Worm (Caenorhabditis elegans) whole organism, L2 larva: Measurements from ENCODE around the gene F25G6.8.
A peak's percentile ranks its signal among the peaks of the same experiment; 100 is the strongest.
"Not testable (repeated sequence)": the region's sequence is repeated elsewhere in the genome, so short reads cannot be mapped to it uniquely, and the experiment has no call there.

Experiments
- C34F6.9 ChIP-seq: fragments of 150-350 bp; optimal IDR thresholded peaks from 2 replicates; lab custom pipeline; 2014; ENCODE audit warnings: missing biosample characterization, missing genetic modification characterization
- F13H6.1 ChIP-seq: sonication (generic microtip); optimal IDR thresholded peaks from 2 replicates; lab custom pipeline; 2016; ENCODE audit warnings: missing genetic modification characterization, missing compliant biosample characterization
- R02D3.7 ChIP-seq: fragments of 150-350 bp; optimal IDR thresholded peaks from 2 replicates; lab custom pipeline; 2014; ENCODE audit warnings: missing biosample characterization, missing genetic modification characterization
- Y55F3AM.14 ChIP-seq: fragments of 200-800 bp; sonication (Bioruptor generic); optimal IDR thresholded peaks from 2 replicates; lab custom pipeline; 2018; ENCODE audit warnings: mild to moderate bottlenecking, missing genetic modification characterization, missing compliant biosample characterization
- ZK546.5 ChIP-seq: sonication (generic microtip); optimal IDR thresholded peaks from 2 replicates; lab custom pipeline; 2017; ENCODE audit warnings: missing biosample characterization, missing genetic modification characterization
- alr-1 ChIP-seq: fragments of 150-350 bp; optimal IDR thresholded peaks from 2 replicates; lab custom pipeline; 2014; ENCODE audit warnings: missing biosample characterization, missing genetic modification characterization
- blmp-1 ChIP-seq: sonication (generic microtip); optimal IDR thresholded peaks from 2 replicates; lab custom pipeline; 2017; ENCODE audit warnings: missing genetic modification characterization, mild to moderate bottlenecking, missing compliant biosample characterization, antibody characterized with exemption, moderate library complexity; ENCODE audit not compliant: insufficient read depth
- ceh-16 ChIP-seq: fragments of 150-350 bp; optimal IDR thresholded peaks from 2 replicates; lab custom pipeline; 2014; ENCODE audit warnings: missing biosample characterization, missing genetic modification characterization
- crh-2 ChIP-seq: sonication (generic microtip); optimal IDR thresholded peaks from 2 replicates; lab custom pipeline; 2017; ENCODE audit warnings: missing biosample characterization, missing genetic modification characterization
- dmd-4 ChIP-seq: sonication (generic microtip); optimal IDR thresholded peaks from 2 replicates; lab custom pipeline; 2017; ENCODE audit warnings: missing biosample characterization, missing genetic modification characterization
- fos-1 ChIP-seq: fragments of 150-350 bp; optimal IDR thresholded peaks from 2 replicates; lab custom pipeline; 2014; ENCODE audit warnings: missing biosample characterization, missing genetic modification characterization
- gmeb-1 ChIP-seq: fragments of 150-350 bp; optimal IDR thresholded peaks from 2 replicates; lab custom pipeline; 2014; ENCODE audit warnings: missing biosample characterization, missing genetic modification characterization
- lin-13 ChIP-seq: fragments of 150-350 bp; optimal IDR thresholded peaks from 2 replicates; lab custom pipeline; 2014; ENCODE audit warnings: missing biosample characterization, missing genetic modification reagents, missing genetic modification characterization
- lin-39 ChIP-seq: fragments of 150-350 bp; optimal IDR thresholded peaks from 2 replicates; lab custom pipeline; 2014; ENCODE audit warnings: missing biosample characterization, missing genetic modification reagents, missing genetic modification characterization
- lsy-2 ChIP-seq, 2 experiments: fragments of 150-350 bp in 1 of 2; sonication (generic microtip) in 1 of 2; optimal IDR thresholded peaks; 2 replicates each; lab custom pipeline; 2014 to 2017; ENCODE audit warnings: missing biosample characterization in 2 of 2, missing genetic modification characterization in 2 of 2
- mab-5 ChIP-seq: fragments of 150-350 bp; optimal IDR thresholded peaks from 2 replicates; lab custom pipeline; 2014; ENCODE audit warnings: missing biosample characterization, missing genetic modification characterization
- mbf-1 ChIP-seq: sonication (generic microtip); optimal IDR thresholded peaks from 2 replicates; lab custom pipeline; 2017; ENCODE audit warnings: missing biosample characterization, missing genetic modification characterization
- mdl-1 ChIP-seq, 2 experiments: fragments of 150-350 bp in 1 of 2; sonication (generic microtip) in 1 of 2; optimal IDR thresholded peaks; 2 replicates each; lab custom pipeline; 2017; ENCODE audit warnings: missing biosample characterization in 2 of 2, missing genetic modification characterization in 2 of 2
- nhr-12 ChIP-seq: fragments of 150-350 bp; optimal IDR thresholded peaks from 2 replicates; lab custom pipeline; 2014; ENCODE audit warnings: missing biosample characterization, missing genetic modification characterization
- nhr-129 ChIP-seq: fragments of 150-350 bp; optimal IDR thresholded peaks from 2 replicates; lab custom pipeline; 2014; ENCODE audit warnings: missing biosample characterization, missing genetic modification characterization
- nhr-237 ChIP-seq: fragments of 150-350 bp; optimal IDR thresholded peaks from 2 replicates; lab custom pipeline; 2014; ENCODE audit warnings: missing biosample characterization, missing genetic modification characterization
- nhr-25 ChIP-seq: fragments of 150-350 bp; sonication (generic microtip); optimal IDR thresholded peaks from 3 replicates; lab custom pipeline; 2014; ENCODE audit warnings: missing biosample characterization, missing genetic modification characterization
- nhr-6 ChIP-seq: fragments of 150-350 bp; optimal IDR thresholded peaks from 2 replicates; lab custom pipeline; 2014; ENCODE audit warnings: missing biosample characterization, missing genetic modification characterization
- nhr-77 ChIP-seq: fragments of 150-350 bp; optimal IDR thresholded peaks from 2 replicates; lab custom pipeline; 2014; ENCODE audit warnings: missing biosample characterization, missing genetic modification characterization
- sem-4 ChIP-seq: fragments of 150-350 bp; optimal IDR thresholded peaks from 2 replicates; lab custom pipeline; 2014; ENCODE audit warnings: missing biosample characterization, missing genetic modification reagents, missing genetic modification characterization
- skn-1 ChIP-seq: sonication (generic microtip); optimal IDR thresholded peaks from 2 replicates; lab custom pipeline; 2017; ENCODE audit warnings: missing biosample characterization, missing genetic modification characterization
- sma-3 ChIP-seq: sonication (generic microtip); optimal IDR thresholded peaks from 2 replicates; lab custom pipeline; 2016; ENCODE audit warnings: missing genetic modification reagents, missing genetic modification characterization, missing compliant biosample characterization
- sma-9 ChIP-seq, 2 experiments: fragments of 150-350 bp in 1 of 2; sonication (generic microtip) in 1 of 2; optimal IDR thresholded peaks; 2 replicates each; lab custom pipeline; 2014 to 2016; ENCODE audit warnings: missing genetic modification characterization in 2 of 2, mild to moderate bottlenecking in 1 of 2, missing biosample characterization in 1 of 2, missing compliant biosample characterization in 1 of 2, missing genetic modification reagents in 1 of 2, moderate library complexity in 1 of 2
- unc-39 ChIP-seq: fragments of 150-350 bp; optimal IDR thresholded peaks from 2 replicates; lab custom pipeline; 2014; ENCODE audit warnings: missing biosample characterization, missing genetic modification characterization
- unc-55 ChIP-seq: fragments of 150-350 bp; sonication (generic microtip); optimal IDR thresholded peaks from 3 replicates; lab custom pipeline; 2014; ENCODE audit warnings: missing biosample characterization, missing genetic modification reagents, missing genetic modification characterization
- unc-62 ChIP-seq: fragments of 150-350 bp; optimal IDR thresholded peaks from 2 replicates; lab custom pipeline; 2014; ENCODE audit warnings: missing biosample characterization, missing genetic modification reagents, missing genetic modification characterization
- zag-1 ChIP-seq: fragments of 150-350 bp; optimal IDR thresholded peaks from 2 replicates; lab custom pipeline; 2014; ENCODE audit warnings: missing biosample characterization, missing genetic modification characterization
- ztf-1 ChIP-seq: fragments of 200-800 bp; sonication (Bioruptor generic); conservative IDR thresholded peaks from 2 replicates; pipeline ENCODE4 v1.3.6; 2022; ENCODE audit warnings: missing genetic modification characterization, missing compliant biosample characterization
- ztf-11 ChIP-seq: sonication (generic microtip); optimal IDR thresholded peaks from 2 replicates; lab custom pipeline; 2017; ENCODE audit warnings: missing biosample characterization, missing genetic modification characterization
- ztf-4 ChIP-seq: fragments of 150-350 bp; optimal IDR thresholded peaks from 2 replicates; lab custom pipeline; 2014; ENCODE audit warnings: missing biosample characterization, missing genetic modification characterization

The F25G6.8 gene

ce11 chrV:8534534-8535283 is 30.3 kb downstream of the F25G6.8 start, which contains the start of the genes his-6 and his-5:
Gene his-6, minus strand, starts transcription at chrV:8534977.
Gene his-5, plus strand, starts transcription at chrV:8535214.
- TF ChIP-seq F13H6.1 (tag; lab: Kevin White, UChicago) (peak; percentile 4), sma-9 (GFP tag; optimal IDR thresholded peaks at IDR 0.05; lab: Kevin White, UChicago) (peak; percentile 26), ceh-16 (tag; lab: Kevin White, UChicago) (peak; percentile 40)
- TF ChIP-seq sma-9 (tag; optimal IDR thresholded peaks at IDR 0.05; lab: Kevin White, UChicago), result not testable (repeated sequence)
- TF ChIP-seq, all 48 proteins: peak for 3; not testable (repeated sequence) for 45

ce11 chrV:8533916-8534315 is 31.1 kb downstream of the F25G6.8 start:
- TF ChIP-seq Y55F3AM.14, result no peak
- no peak for TF ChIP-seq nhr-25 (tag; lab: Kevin White, UChicago)
- no peak for TF ChIP-seq mdl-1 (tag; optimal IDR thresholded peaks at IDR 0.05; lab: Kevin White, UChicago)
- no peak for TF ChIP-seq zag-1
- TF ChIP-seq blmp-1 (tag; lab: Kevin White, UChicago), result no peak
- TF ChIP-seq gmeb-1, result no peak
- no peak for TF ChIP-seq mbf-1 (tag; lab: Kevin White, UChicago)
- TF ChIP-seq lin-39 (tag; lab: Kevin White, UChicago), result no peak
- no peak for TF ChIP-seq dmd-4 (tag; lab: Kevin White, UChicago)

- TF ChIP-seq skn-1 (tag; lab: Kevin White, UChicago); unc-62 (GFP tag; lab: Kevin White, UChicago); ztf-11 (tag; lab: Kevin White, UChicago): not testable (repeated sequence)
Observed at ce11 chrV:8533067-8533466, 31.9 kb downstream of the F25G6.8 start, which contains the start of the genes his-8 and his-7. Gene his-8, minus strand, starts transcription at chrV:8533086. Gene his-7, plus strand, starts transcription at chrV:8533379.

- TF ChIP-seq skn-1 (tag; lab: Kevin White, UChicago), result no peak
- TF ChIP-seq ztf-11 (tag; lab: Kevin White, UChicago), result no peak
- TF ChIP-seq lsy-2 (tag; optimal IDR thresholded peaks at IDR 0.05; lab: Kevin White, UChicago), result no peak
- no peak for TF ChIP-seq fos-1
- TF ChIP-seq mbf-1 (tag; lab: Kevin White, UChicago), result no peak
- TF ChIP-seq F13H6.1 (tag; lab: Kevin White, UChicago), result no peak
- TF ChIP-seq ztf-4 (tag; lab: Kevin White, UChicago), result no peak
- no peak for TF ChIP-seq nhr-77
- TF ChIP-seq ztf-1, result no peak
- no peak for TF ChIP-seq Y55F3AM.14
- no peak for TF ChIP-seq alr-1
- no peak for TF ChIP-seq nhr-12 (tag; lab: Kevin White, UChicago)
Observed at ce11 chrV:8529219-8529618, 35.8 kb downstream of the F25G6.8 start, which contains the start of gene otpl-5. Gene otpl-5, plus strand, starts transcription at chrV:8529519.

- no peak for TF ChIP-seq lin-13
- no peak for TF ChIP-seq gmeb-1
- no peak for TF ChIP-seq blmp-1 (tag; lab: Kevin White, UChicago)
- no peak for TF ChIP-seq sem-4
- TF ChIP-seq Y55F3AM.14, result no peak
- no peak for TF ChIP-seq ztf-1
- TF ChIP-seq R02D3.7, result no peak
- no peak for TF ChIP-seq nhr-6 (tag; lab: Kevin White, UChicago)
- no peak for TF ChIP-seq fos-1
- no peak for TF ChIP-seq nhr-129 (tag; lab: Kevin White, UChicago)
- no peak for TF ChIP-seq unc-39
Observed at ce11 chrV:8525774-8526173, 39.2 kb downstream of the F25G6.8 start, which contains the start of gene otpl-6. Gene otpl-6, plus strand, starts transcription at chrV:8526074.

- TF ChIP-seq dmd-4 (tag; lab: Kevin White, UChicago) (no peak), ZK546.5 (tag; lab: Kevin White, UChicago) (no peak), lin-39 (tag; lab: Kevin White, UChicago) (no peak), blmp-1 (tag; lab: Kevin White, UChicago) (no peak), mab-5 (no peak), zag-1 (no peak), sma-3 (no peak), crh-2 (tag; lab: Kevin White, UChicago) (no peak), mdl-1 (tag; optimal IDR thresholded peaks at IDR 0.05; lab: Kevin White, UChicago) (no peak), unc-39 (no peak), C34F6.9 (tag; lab: Kevin White, UChicago) (no peak), unc-55 (no peak), fos-1 (no peak), mbf-1 (tag; lab: Kevin White, UChicago) (no peak), F13H6.1 (tag; lab: Kevin White, UChicago) (no peak), nhr-237 (tag; lab: Kevin White, UChicago) (no peak), nhr-6 (tag; lab: Kevin White, UChicago) (no peak), gmeb-1 (no peak)
Observed at ce11 chrV:8520846-8521553, 44.0 kb downstream of the F25G6.8 start, which contains the start of the genes F45F2.11 and otpl-7. Gene F45F2.11, minus strand, starts transcription at chrV:8520896. Gene otpl-7, plus strand, starts transcription at chrV:8521503.
